Worm (Caenorhabditis elegans) whole organism, L3 larva: Measurements from ENCODE around the gene K11E4.6.

Experiments used
- R02D3.7 ChIP-seq: fragments of 150-350 bp; optimal IDR thresholded peaks from 2 replicates; lab custom pipeline; 2014; ENCODE audit warnings: missing biosample characterization, missing genetic modification characterization
- ZK546.5 ChIP-seq: sonication (generic microtip); optimal IDR thresholded peaks from 2 replicates; lab custom pipeline; 2017; ENCODE audit warnings: missing biosample characterization, missing genetic modification characterization
- ceh-16 ChIP-seq: sonication (generic microtip); optimal IDR thresholded peaks from 2 replicates; lab custom pipeline; 2017; ENCODE audit warnings: missing biosample characterization, missing genetic modification characterization
- ceh-28 ChIP-seq: fragments of 150-350 bp; optimal IDR thresholded peaks from 2 replicates; lab custom pipeline; 2014; ENCODE audit warnings: missing biosample characterization, missing genetic modification reagents, missing genetic modification characterization
- ceh-82 ChIP-seq: fragments of 150-350 bp; optimal IDR thresholded peaks from 2 replicates; lab custom pipeline; 2014; ENCODE audit warnings: missing biosample characterization, missing genetic modification characterization
- ceh-9 ChIP-seq: sonication (generic microtip); optimal IDR thresholded peaks from 2 replicates; lab custom pipeline; 2018; ENCODE audit warnings: missing biosample characterization, missing genetic modification characterization
- daf-12 ChIP-seq: fragments of 150-350 bp; optimal IDR thresholded peaks from 2 replicates; lab custom pipeline; 2014; ENCODE audit warnings: missing biosample characterization, missing genetic modification reagents, missing genetic modification characterization
- egl-27 ChIP-seq: sonication (generic microtip); optimal IDR thresholded peaks from 4 replicates; lab custom pipeline; 2017; ENCODE audit warnings: missing biosample characterization, missing genetic modification reagents, missing genetic modification characterization
- egl-5 ChIP-seq: fragments of 150-350 bp; optimal IDR thresholded peaks from 2 replicates; lab custom pipeline; 2017; ENCODE audit warnings: missing biosample characterization, missing genetic modification reagents, missing genetic modification characterization, inconsistent platforms
- elt-2 ChIP-seq: sonication (generic microtip); optimal IDR thresholded peaks from 2 replicates; lab custom pipeline; 2016; ENCODE audit warnings: missing genetic modification reagents, mild to moderate bottlenecking, missing genetic modification characterization, missing compliant biosample characterization
- elt-3 ChIP-seq, 3 experiments: fragments of 150-350 bp in 1 of 3; sonication (generic microtip) in 2 of 3; optimal IDR thresholded peaks; 2 replicates in 2 of 3; 4 replicates in 1 of 3; lab custom pipeline; 2014 to 2017; ENCODE audit warnings: missing biosample characterization in 3 of 3, missing genetic modification characterization in 3 of 3
- eor-1 ChIP-seq, 2 experiments: fragments of 150-350 bp; optimal IDR thresholded peaks; 2 replicates each; lab custom pipeline; 2014 to 2018; ENCODE audit warnings: missing biosample characterization in 2 of 2, missing genetic modification characterization in 2 of 2
- fkh-10 ChIP-seq: sonication (generic microtip); optimal IDR thresholded peaks from 2 replicates; lab custom pipeline; 2017; ENCODE audit warnings: missing biosample characterization, missing genetic modification reagents, missing genetic modification characterization
- fkh-2 ChIP-seq: fragments of 150-350 bp; optimal IDR thresholded peaks from 2 replicates; lab custom pipeline; 2014; ENCODE audit warnings: missing biosample characterization, missing genetic modification reagents, missing genetic modification characterization
- fos-1 ChIP-seq: fragments of 150-350 bp; optimal IDR thresholded peaks from 2 replicates; lab custom pipeline; 2014; ENCODE audit warnings: missing biosample characterization, missing genetic modification characterization
- hmg-11 ChIP-seq: sonication (generic microtip); optimal IDR thresholded peaks from 2 replicates; lab custom pipeline; 2016; ENCODE audit warnings: missing genetic modification characterization, missing compliant biosample characterization
- mml-1 ChIP-seq: fragments of 150-350 bp; sonication (generic microtip); optimal IDR thresholded peaks from 3 replicates; lab custom pipeline; 2014; ENCODE audit warnings: missing biosample characterization, missing genetic modification characterization
- nfya-1 ChIP-seq: sonication (generic microtip); optimal IDR thresholded peaks from 2 replicates; lab custom pipeline; 2017; ENCODE audit warnings: missing genetic modification characterization, mild to moderate bottlenecking, missing compliant biosample characterization, antibody characterized with exemption, moderate library complexity; ENCODE audit not compliant: insufficient read depth
- nhr-12 ChIP-seq: fragments of 150-350 bp; optimal IDR thresholded peaks from 2 replicates; lab custom pipeline; 2014; ENCODE audit warnings: missing biosample characterization, missing genetic modification characterization
- nhr-23 ChIP-seq: fragments of 150-350 bp; optimal IDR thresholded peaks from 2 replicates; lab custom pipeline; 2014; ENCODE audit warnings: missing biosample characterization, missing genetic modification reagents, missing genetic modification characterization
- nhr-25 ChIP-seq: sonication (generic microtip); optimal IDR thresholded peaks from 2 replicates; lab custom pipeline; 2017; ENCODE audit warnings: missing biosample characterization, missing genetic modification characterization
- nhr-28 ChIP-seq: fragments of 150-350 bp; optimal IDR thresholded peaks from 2 replicates; lab custom pipeline; 2014; ENCODE audit warnings: missing biosample characterization, missing genetic modification characterization
- nhr-43 ChIP-seq: sonication (generic microtip); optimal IDR thresholded peaks from 2 replicates; lab custom pipeline; 2016; ENCODE audit warnings: mild to moderate bottlenecking, missing genetic modification characterization, missing compliant biosample characterization; ENCODE audit not compliant: poor library complexity, severe bottlenecking
- nhr-67 ChIP-seq: fragments of 150-350 bp; optimal IDR thresholded peaks from 2 replicates; lab custom pipeline; 2014; ENCODE audit warnings: missing biosample characterization, missing genetic modification characterization
- nhr-76 ChIP-seq: fragments of 150-350 bp; sonication (generic microtip); optimal IDR thresholded peaks from 5 replicates; lab custom pipeline; 2014; ENCODE audit warnings: missing biosample characterization, missing genetic modification characterization
- nhr-77 ChIP-seq: fragments of 150-350 bp; optimal IDR thresholded peaks from 2 replicates; lab custom pipeline; 2014; ENCODE audit warnings: missing biosample characterization, missing genetic modification characterization
- pha-4 ChIP-seq: fragments of 150-350 bp; optimal IDR thresholded peaks from 2 replicates; lab custom pipeline; 2014; ENCODE audit warnings: missing biosample characterization, missing genetic modification reagents, missing genetic modification characterization
- pqm-1 ChIP-seq: fragments of 150-350 bp; optimal IDR thresholded peaks from 2 replicates; lab custom pipeline; 2017; ENCODE audit warnings: missing biosample characterization, missing genetic modification characterization, inconsistent platforms
- sea-2 ChIP-seq: fragments of 150-350 bp; sonication (generic microtip); optimal IDR thresholded peaks from 4 replicates; lab custom pipeline; 2014; ENCODE audit warnings: missing biosample characterization, missing genetic modification reagents, missing genetic modification characterization
- skn-1 ChIP-seq: fragments of 150-350 bp; optimal IDR thresholded peaks from 2 replicates; lab custom pipeline; 2014; ENCODE audit warnings: missing biosample characterization, missing genetic modification characterization
- unc-62 ChIP-seq: fragments of 150-350 bp; sonication (generic microtip); optimal IDR thresholded peaks from 4 replicates; lab custom pipeline; 2014; ENCODE audit warnings: missing biosample characterization, missing genetic modification reagents, missing genetic modification characterization
- zag-1 ChIP-seq: fragments of 150-350 bp; optimal IDR thresholded peaks from 2 replicates; lab custom pipeline; 2014; ENCODE audit warnings: missing biosample characterization, missing genetic modification characterization
- ztf-11 ChIP-seq: fragments of 150-350 bp; optimal IDR thresholded peaks from 2 replicates; lab custom pipeline; 2014; ENCODE audit warnings: missing biosample characterization, missing genetic modification characterization

Gene K11E4.6

ce11 chrX:13711909-13712308 lies 12.6 kb upstream of the K11E4.6 start, which contains the start of gene K02D3.2:
TSS of gene K02D3.2 (minus strand) at chrX:13712009.
- no peak for TF ChIP-seq R02D3.7 (tag; lab: Kevin White, UChicago)
- no peak for TF ChIP-seq nhr-12 (tag; lab: Kevin White, UChicago)
- TF ChIP-seq nhr-67 (tag; lab: Kevin White, UChicago) = no peak
- no peak for TF ChIP-seq eor-1 (tag; optimal IDR thresholded peaks at IDR 0.05; lab: Kevin White, UChicago)
- TF ChIP-seq nhr-23 (tag; lab: Kevin White, UChicago) = no peak
- TF ChIP-seq nhr-25 = no peak
- TF ChIP-seq egl-27 (tag; lab: Kevin White, UChicago) = no peak
- no peak for TF ChIP-seq skn-1
- TF ChIP-seq fos-1 (tag; lab: Kevin White, UChicago) = no peak
- TF ChIP-seq unc-62 (GFP tag; lab: Kevin White, UChicago) = no peak
- no peak for TF ChIP-seq ztf-11 (tag; lab: Kevin White, UChicago)
- TF ChIP-seq nhr-77 (tag; lab: Kevin White, UChicago) = no peak
- no peak for TF ChIP-seq sea-2 (GFP tag; lab: Kevin White, UChicago)
- TF ChIP-seq elt-3 (tag; optimal IDR thresholded peaks at IDR 0.05; lab: Kevin White, UChicago) = no peak
- TF ChIP-seq daf-12 (tag; lab: Kevin White, UChicago) = no peak
- no peak for TF ChIP-seq fkh-2
- no peak for TF ChIP-seq ceh-28 (tag; lab: Kevin White, UChicago)

DNA sequence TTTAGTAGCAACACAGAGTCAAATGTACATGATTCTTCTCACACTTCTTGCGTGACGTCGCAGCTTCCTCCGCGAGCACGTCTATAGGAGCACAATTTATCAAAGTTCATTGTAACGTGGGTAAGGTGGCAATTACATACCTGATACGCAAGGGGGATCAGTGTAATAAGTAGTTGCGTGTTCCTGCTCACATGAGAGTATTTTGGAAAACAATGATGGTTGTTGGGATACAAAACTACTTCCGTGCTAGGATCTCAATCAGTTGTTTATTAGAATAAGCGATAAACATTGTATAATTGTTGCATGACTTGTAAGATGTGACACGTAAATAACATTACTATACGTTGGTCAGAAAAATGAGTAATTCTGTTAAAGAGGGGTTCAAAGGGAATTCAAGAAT lies 11.5 kb upstream of the K11E4.6 start:
- TF ChIP-seq egl-5 (tag; lab: Kevin White, UChicago) (peak; percentile 13), mml-1 (no peak)

DNA sequence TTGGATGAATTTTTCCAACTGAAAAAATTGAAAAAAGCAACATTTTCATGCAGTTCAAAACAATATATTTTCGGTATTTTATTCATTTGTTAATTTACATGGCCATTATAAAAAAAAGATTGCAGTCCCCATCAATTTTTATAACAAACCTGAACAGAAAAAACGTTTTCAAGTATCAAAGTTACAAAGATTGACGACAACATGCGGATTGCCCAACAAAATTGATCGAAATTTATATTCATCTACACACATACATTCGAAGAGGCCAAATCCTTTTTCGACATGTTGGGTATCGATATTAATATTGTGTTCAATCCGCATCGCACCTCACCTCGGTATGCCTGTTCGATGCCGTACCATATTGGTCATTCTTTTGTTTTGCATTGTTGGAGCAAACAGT lies 10.6 kb upstream of the K11E4.6 start, which contains the start of gene K11E4.1:
K11E4.1 (plus strand) TSS at position 301 of the 400 bp plus-strand sequence.
- TF ChIP-seq ceh-82 (tag; lab: Kevin White, UChicago) = no peak

ce11 chrX:13714710-13715109 lies 9.8 kb upstream of the K11E4.6 start:
- TF ChIP-seq zag-1 (tag; lab: Kevin White, UChicago) = no peak
- no peak for TF ChIP-seq hmg-11 (tag; lab: Kevin White, UChicago)
- no peak for TF ChIP-seq ceh-16 (tag; lab: Kevin White, UChicago)
- no peak for TF ChIP-seq ZK546.5 (tag; lab: Kevin White, UChicago)
- no peak for TF ChIP-seq nhr-28 (tag; lab: Kevin White, UChicago)
- TF ChIP-seq fkh-2 = no peak
- TF ChIP-seq pqm-1 (tag; lab: Kevin White, UChicago) = no peak
- TF ChIP-seq daf-12 (tag; lab: Kevin White, UChicago) = no peak
- peak; percentile 11 for TF ChIP-seq elt-2

DNA sequence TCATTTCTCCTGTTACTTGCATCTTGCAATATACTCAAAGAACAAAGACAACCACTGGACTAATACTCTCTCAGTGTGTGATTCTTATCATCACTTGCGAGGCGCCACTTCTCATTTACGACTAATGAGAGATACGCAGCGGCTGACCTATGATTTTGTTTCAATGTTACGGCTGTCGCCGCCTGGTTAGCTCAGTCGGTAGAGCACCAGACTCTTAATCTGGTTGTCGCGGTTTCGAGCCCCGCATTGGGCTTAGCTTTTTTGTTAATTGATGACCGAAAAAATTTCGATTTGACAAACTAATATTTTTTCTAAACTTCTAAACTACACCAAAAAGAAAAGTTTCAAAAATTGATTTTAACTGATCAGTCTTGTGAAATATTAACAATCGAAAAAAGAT lies 8.2 kb upstream of the K11E4.6 start:
- TF ChIP-seq nhr-43 (tag; lab: Kevin White, UChicago) = peak; percentile 45
- no peak for TF ChIP-seq ceh-9 (tag; lab: Kevin White, UChicago)
- TF ChIP-seq pqm-1 (tag; lab: Kevin White, UChicago) = peak; percentile 6
- TF ChIP-seq nhr-76 (tag; lab: Kevin White, UChicago) = no peak
- TF ChIP-seq elt-2 = peak; percentile 38
- TF ChIP-seq pha-4 (tag; lab: Kevin White, UChicago) = peak; percentile 8

- TF ChIP-seq fkh-10 (GFP tag; lab: Kevin White, UChicago) (no peak), elt-2 (peak; percentile 19), pha-4 (tag; lab: Kevin White, UChicago) (peak; percentile 10), nfya-1 (tag; lab: Kevin White, UChicago) (peak; percentile 2)
These were observed 7.3 kb upstream of the K11E4.6 start, which contains the start of gene shc-3 for ce11 chrX:13717053-13717671. TSS of gene shc-3 (plus strand) at chrX:13717536.
